Fruit fly (Drosophila melanogaster): Measurements from ENCODE around the gene Gas41.

Gas41 gene

dm6 chr2L:6964022-6964434 lies 14.0 kb upstream of the Gas41 start, which contains the start of the genes sip2 and Coprox (continued):
- TF ChIP-seq CG9215 (GFP tag; IDR thresholded peaks at IDR 0.05) (peak; percentile 46), CG31441 (GFP tag; IDR thresholded peaks at IDR 0.05) (peak; percentile 85), CG17328 (GFP tag; IDR thresholded peaks at IDR 0.05) (0 out of 2 replicates have a peak, but pooled peaks have one; percentile 24), CG30403 (GFP tag; optimal IDR thresholded peaks at IDR 0.05) (peak; percentile 71), CG8290 (GFP tag; optimal IDR thresholded peaks at IDR 0.05) (peak; percentile 42), CG8290 (tag; optimal IDR thresholded peaks at IDR 0.05) (no peak), ranshi (GFP tag; IDR thresholded peaks at IDR 0.05) (peak; percentile 54; the same call in 1 of the 2 replicates), dysf (GFP tag; IDR thresholded peaks at IDR 0.05) (peak; percentile 65), CG12391 (tag; optimal IDR thresholded peaks at IDR 0.05) (peak; percentile 88), phol (tag; optimal IDR thresholded peaks at IDR 0.05) (peak; percentile 76), Fer2 (tag; optimal IDR thresholded peaks at IDR 0.05) (peak; percentile 53), CG11695 (GFP tag; IDR thresholded peaks at IDR 0.05) (peak; percentile 27; the same call in 1 of the 3 replicates), CG10147 (GFP tag; optimal IDR thresholded peaks at IDR 0.05) (peak; percentile 62), HHEX (GFP tag; optimal IDR thresholded peaks at IDR 0.05) (peak; percentile 29), CrebB (tag; optimal IDR thresholded peaks at IDR 0.05) (peak; percentile 50), Nf-YC (tag; optimal IDR thresholded peaks at IDR 0.05) (peak; percentile 82), YL-1 (GFP tag; optimal IDR thresholded peaks at IDR 0.05) (peak; percentile 76), Abd-B (GFP tag; optimal IDR thresholded peaks at IDR 0.05) (peak; percentile 63), hkb (optimal IDR thresholded peaks at IDR 0.05) (no peak), hkb (GFP tag; IDR thresholded peaks at IDR 0.05) (peak; percentile 45; the same call in 1 of the 2 replicates), CG6813 (GFP tag; optimal IDR thresholded peaks at IDR 0.05) (no peak), bcd (GFP tag; optimal IDR thresholded peaks at IDR 0.05) (peak; percentile 53), Hand (GFP tag; optimal IDR thresholded peaks at IDR 0.05) (no peak), Six4 (GFP tag; optimal IDR thresholded peaks at IDR 0.05) (peak; percentile 33), ro (GFP tag; IDR thresholded peaks at IDR 0.05) (no peak), CG13123 (GFP tag; optimal IDR thresholded peaks at IDR 0.05) (peak; percentile 21), trem (tag; optimal IDR thresholded peaks at IDR 0.05) (peak; percentile 80), z (GFP tag; IDR thresholded peaks at IDR 0.05) (no peak), CG10462 (GFP tag; optimal IDR thresholded peaks at IDR 0.05) (peak; percentile 6), CG16813 (GFP tag; IDR thresholded peaks at IDR 0.05; ENCODE audit: partially characterized antibody) (no peak), CG8281 (tag; optimal IDR thresholded peaks at IDR 0.05) (peak; percentile 35), CG3407 (GFP tag; optimal IDR thresholded peaks at IDR 0.05) (no peak), unpg (GFP tag; optimal IDR thresholded peaks at IDR 0.05) (peak; percentile 78), CG10543 (GFP tag; optimal IDR thresholded peaks at IDR 0.05) (peak; percentile 68), nmo (GFP tag; optimal IDR thresholded peaks at IDR 0.05) (peak; percentile 82), CG1602 (GFP tag; optimal IDR thresholded peaks at IDR 0.05) (peak; percentile 52), Meics (GFP tag; optimal IDR thresholded peaks at IDR 0.05) (peak; percentile 79), tgo (GFP tag; IDR thresholded peaks at IDR 0.05) (peak; percentile 58; the same call in 2 of the 3 replicates), CG18619 (GFP tag; optimal IDR thresholded peaks at IDR 0.05) (peak; percentile 56), Ptx1 (GFP tag; IDR thresholded peaks at IDR 0.05) (peak; percentile 53; the same call in 1 of the 2 replicates), tll (GFP tag; optimal IDR thresholded peaks at IDR 0.05) (no peak), insv (GFP tag; optimal IDR thresholded peaks at IDR 0.05) (peak in 1 of 2 experiments; percentile 27), gcm (GFP tag; optimal IDR thresholded peaks at IDR 0.05) (peak; percentile 75), CG3281 (GFP tag; optimal IDR thresholded peaks at IDR 0.05) (peak; percentile 72), CG15269 (tag; optimal IDR thresholded peaks at IDR 0.05) (no peak), CG2120 (GFP tag; optimal IDR thresholded peaks at IDR 0.05) (peak; percentile 56), CG9437 (GFP tag; optimal IDR thresholded peaks at IDR 0.05) (peak; percentile 69), lilli (GFP tag; optimal IDR thresholded peaks at IDR 0.05) (peak; percentile 40), CG14710 (tag; optimal IDR thresholded peaks at IDR 0.05) (peak; percentile 89), CG15073 (GFP tag; optimal IDR thresholded peaks at IDR 0.05) (no peak)

Data from whole organism, embryonic.